Worm (Caenorhabditis elegans): ENCODE data around the gene tag-164.

- TF ChIP-seq ceh-13 (GFP tag; optimal IDR thresholded peaks at IDR 0.05) (no peak), ama-1 (optimal IDR thresholded peaks at IDR 0.05) (no peak), sea-1 (GFP tag; conservative IDR thresholded peaks at IDR 0.05) (no peak), hmbx-1 (tag; optimal IDR thresholded peaks at IDR 0.05) (no peak), scrt-1 (GFP tag; IDR thresholded peaks at IDR 0.05) (no peak)
These were observed 15.1 kb downstream of the tag-164 start for ce11 chrIII:13474482-13474881.

All from whole organism, early embryonic.